Fruit fly (Drosophila melanogaster) S2 (cell line): ENCODE results near the gene CG14971.
A peak's percentile ranks its signal among the peaks of the same experiment; 100 is the strongest.

Experiments used
- CG8478 ChIP-seq: fragments of >200 bp; optimal IDR thresholded peaks from 2 replicates; lab custom pipeline; 2018
- CTCF ChIP-seq, 2 experiments: fragments of >200 bp; optimal IDR thresholded peaks; 2 replicates each; lab custom pipeline; 2018

The CG14971 gene

dm6 chr3L:3472786-3473185, 1.7 kb upstream of the CG14971 start:
- TF ChIP-seq CG8478 (lab: Kevin White, UChicago) (no peak), CTCF (optimal IDR thresholded peaks at IDR 0.05; lab: Kevin White, UChicago) (no peak)

DNA sequence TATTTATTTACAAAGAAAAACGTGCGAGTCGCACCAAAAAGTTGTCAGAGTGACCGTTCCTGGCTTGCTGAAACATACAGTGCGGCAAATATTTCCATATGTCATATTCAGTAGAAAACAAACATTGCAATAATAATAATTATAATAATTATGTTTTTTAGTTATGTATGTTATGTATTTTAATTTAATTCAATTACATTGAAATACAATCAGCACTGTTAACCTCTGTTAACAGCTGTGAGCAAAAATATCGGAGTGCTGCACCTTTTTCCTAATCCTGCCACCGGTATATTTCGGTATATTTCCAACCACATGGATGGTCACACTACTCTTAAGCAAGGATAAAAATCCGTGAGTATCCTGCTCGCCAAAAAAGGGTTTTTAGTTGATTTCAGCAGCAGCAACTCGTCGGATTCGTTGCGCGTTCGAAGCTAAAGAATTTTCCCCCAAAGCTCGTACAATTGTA, 987 bp upstream of the CG14971 start, which contains the start of the genes CG32267 and CG42324:
Gene CG32267, minus strand, starts transcription at position 51 of the 466 bp plus-strand sequence.
Gene CG42324, plus strand, starts transcription at position 385 of the 466 bp plus-strand sequence.
- TF ChIP-seq CTCF (optimal IDR thresholded peaks at IDR 0.05; lab: Kevin White, UChicago) (peak in 1 of 2 experiments; percentile 9), CG8478 (lab: Kevin White, UChicago) (no peak)

DNA sequence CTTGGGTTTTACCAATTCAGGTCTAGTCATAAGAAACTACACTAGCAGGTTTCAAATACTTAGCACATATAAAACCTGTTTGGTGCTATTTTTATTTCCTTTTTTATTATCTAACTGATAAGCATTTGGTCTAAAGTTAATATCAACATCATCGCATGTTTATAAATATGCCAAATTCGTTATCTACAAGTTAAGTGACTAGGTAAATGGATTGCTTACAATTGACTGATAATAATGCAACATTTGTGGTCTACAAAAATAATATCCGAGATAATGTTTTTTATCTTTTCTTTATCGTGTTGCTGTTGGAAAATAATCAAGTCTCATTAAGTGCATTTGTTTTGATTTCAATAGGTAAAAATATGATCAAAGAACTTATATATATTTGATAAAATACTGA, 1.4 kb downstream of the CG14971 start:
- TF ChIP-seq CTCF (optimal IDR thresholded peaks at IDR 0.05; lab: Kevin White, UChicago) (no peak), CG8478 (lab: Kevin White, UChicago) (no peak)

DNA sequence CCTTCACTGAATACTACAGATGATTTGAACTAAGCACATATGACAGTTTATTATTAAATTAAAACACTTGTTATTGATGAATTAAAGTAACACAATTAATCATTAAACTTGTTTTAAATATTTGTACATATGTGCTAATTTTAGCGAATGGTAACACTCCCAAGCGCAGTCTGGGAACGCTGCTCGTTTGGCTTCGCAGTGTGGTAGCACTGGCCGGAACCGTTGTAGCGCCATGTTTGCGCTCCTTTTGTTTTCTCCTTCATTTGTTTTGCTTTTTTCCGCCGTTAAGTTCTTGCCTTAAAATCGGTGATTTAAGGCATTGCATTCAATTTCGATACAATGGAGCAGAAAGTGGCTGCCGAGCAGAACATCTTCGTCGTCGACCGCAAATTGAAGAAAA, 4.9 kb downstream of the CG14971 start, which contains the start of gene CycJ:
Gene CycJ, plus strand, starts transcription at position 229 of the 400 bp plus-strand sequence.
- TF ChIP-seq CG8478 (lab: Kevin White, UChicago), result no peak
- no peak for TF ChIP-seq CTCF (optimal IDR thresholded peaks at IDR 0.05; lab: Kevin White, UChicago)

- TF ChIP-seq CG8478 (lab: Kevin White, UChicago), result no peak
- no peak for TF ChIP-seq CTCF (optimal IDR thresholded peaks at IDR 0.05; lab: Kevin White, UChicago)
Observed at dm6 chr3L:3461557-3462414, 9.3 kb downstream of the CG14971 start.

- TF ChIP-seq CTCF (optimal IDR thresholded peaks at IDR 0.05; lab: Kevin White, UChicago) (no peak), CG8478 (lab: Kevin White, UChicago) (no peak)
Observed at dm6 chr3L:3461119-3461518, 10.0 kb downstream of the CG14971 start, which contains the start of the genes CG46463 and armi. CG46463 (plus strand) TSS chr3L:3461315. armi (plus strand) TSS chr3L:3461317.

DNA sequence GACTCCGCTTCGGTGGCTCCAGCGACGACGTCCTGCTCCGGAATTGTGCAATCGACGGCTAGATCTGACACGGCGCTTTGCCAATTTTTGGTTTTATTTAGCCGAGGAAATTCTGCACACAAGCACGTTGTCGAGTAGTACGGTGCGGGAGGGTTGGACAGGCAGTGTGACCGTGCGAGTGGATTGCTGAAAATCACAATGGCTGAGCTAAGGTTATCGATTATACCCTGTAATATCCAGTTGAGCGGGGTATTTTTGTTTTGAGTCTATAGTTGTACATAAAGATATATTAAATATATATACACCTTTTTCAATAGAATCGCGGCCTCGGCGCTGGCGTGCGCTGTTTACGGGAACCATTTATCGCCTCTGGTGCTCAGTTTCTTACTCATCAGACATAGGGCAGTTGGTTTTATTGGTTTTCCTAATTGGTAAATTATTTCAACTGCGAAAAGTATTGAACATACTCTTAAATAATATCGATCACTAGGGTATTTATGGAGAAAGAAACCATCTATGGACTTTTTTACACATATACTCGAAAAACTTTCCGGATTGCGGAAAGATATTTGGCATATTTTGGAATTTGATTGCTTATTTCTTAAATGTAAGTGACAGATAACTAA, 10.6 kb downstream of the CG14971 start, which contains the start of gene eIF5B:
Gene eIF5B, minus strand, starts transcription at position 576 of the 626 bp plus-strand sequence.
- TF ChIP-seq CTCF (optimal IDR thresholded peaks at IDR 0.05; lab: Kevin White, UChicago) (no peak), CG8478 (lab: Kevin White, UChicago) (no peak)

- TF ChIP-seq CG8478 (lab: Kevin White, UChicago) (no peak), CTCF (optimal IDR thresholded peaks at IDR 0.05; lab: Kevin White, UChicago) (peak; percentile 19 to 44)
Observed at dm6 chr3L:3456922-3457321, 14.2 kb downstream of the CG14971 start.

dm6 chr3L:3456009-3456566, 15.0 kb downstream of the CG14971 start:
- TF ChIP-seq CTCF (optimal IDR thresholded peaks at IDR 0.05; lab: Kevin White, UChicago), result no peak
- TF ChIP-seq CG8478 (lab: Kevin White, UChicago), result no peak

dm6 chr3L:3455555-3455939, 15.6 kb downstream of the CG14971 start:
- TF ChIP-seq CTCF (optimal IDR thresholded peaks at IDR 0.05; lab: Kevin White, UChicago), result no peak
- no peak for TF ChIP-seq CG8478 (lab: Kevin White, UChicago)

- TF ChIP-seq CTCF (optimal IDR thresholded peaks at IDR 0.05; lab: Kevin White, UChicago), result no peak
Observed at dm6 chr3L:3454921-3455554, 16.1 kb downstream of the CG14971 start.

DNA sequence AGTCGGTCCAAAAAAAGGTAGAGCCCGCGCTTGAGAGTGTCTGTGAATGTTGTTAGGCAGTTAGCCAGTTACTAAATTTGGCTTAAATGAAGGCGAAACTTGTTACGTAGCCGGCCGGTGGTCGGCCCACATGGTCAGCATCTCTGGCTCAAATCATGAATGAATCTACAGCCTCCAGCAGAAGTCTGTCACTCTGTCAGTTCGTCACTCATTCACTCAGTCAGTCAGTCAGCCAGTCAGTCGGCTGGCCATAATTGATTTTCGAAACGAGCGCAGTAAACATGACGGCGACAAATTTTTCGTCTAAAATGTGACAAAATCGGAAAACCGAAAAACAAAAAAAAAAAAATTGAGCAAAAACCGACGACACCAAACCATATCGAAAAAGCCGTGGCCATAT, 16.7 kb downstream of the CG14971 start:
- TF ChIP-seq CTCF (optimal IDR thresholded peaks at IDR 0.05; lab: Kevin White, UChicago), result no peak

DNA sequence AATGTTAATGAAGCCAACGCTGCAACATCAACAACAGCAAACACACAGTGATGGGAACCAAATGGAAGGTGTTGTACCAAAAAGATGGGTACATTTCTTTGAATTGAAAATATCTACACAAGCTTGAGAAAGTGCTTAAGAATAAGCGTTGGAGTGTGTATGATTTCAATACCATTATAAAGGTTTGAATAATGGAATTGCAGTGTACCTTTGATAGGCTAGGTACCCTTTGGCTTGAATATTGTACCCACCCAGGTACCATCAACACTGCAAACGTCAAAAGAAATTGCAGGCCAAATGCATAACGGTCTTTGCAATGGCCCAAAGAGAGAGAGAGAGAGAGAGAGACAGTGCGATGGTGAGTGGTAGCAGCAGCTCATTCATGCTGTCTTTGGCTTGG, 18.4 kb downstream of the CG14971 start:
- TF ChIP-seq CTCF (optimal IDR thresholded peaks at IDR 0.05; lab: Kevin White, UChicago) (no peak), CG8478 (lab: Kevin White, UChicago) (no peak)

- TF ChIP-seq CG8478 (lab: Kevin White, UChicago) (no peak), CTCF (optimal IDR thresholded peaks at IDR 0.05; lab: Kevin White, UChicago) (no peak)
Observed at dm6 chr3L:3451774-3452173, 19.3 kb downstream of the CG14971 start.
